Worm (Caenorhabditis elegans) whole organism, L2 larva: ENCODE results near the gene ZC204.12.

Source experiments
- ceh-82 ChIP-seq: fragments of 150-350 bp; optimal IDR thresholded peaks from 2 replicates; lab custom pipeline; 2014; ENCODE audit warnings: missing biosample characterization, missing genetic modification characterization
- snpc-4 ChIP-seq: fragments of 150-350 bp; optimal IDR thresholded peaks from 2 replicates; lab custom pipeline; 2014; ENCODE audit warnings: missing biosample characterization, missing genetic modification characterization
- ztf-11 ChIP-seq: sonication (generic microtip); optimal IDR thresholded peaks from 2 replicates; lab custom pipeline; 2017; ENCODE audit warnings: missing biosample characterization, missing genetic modification characterization

ce11 chrII:1666025-1666424 is 8.9 kb upstream of the ZC204.12 start, which contains the start of gene srlf-29:
- no peak for TF ChIP-seq ceh-82 (tag; lab: Kevin White, UChicago)
- TF ChIP-seq snpc-4 (tag; lab: Kevin White, UChicago), result no peak
- TF ChIP-seq ztf-11 (tag; lab: Kevin White, UChicago), result no peak
